Worm (Caenorhabditis elegans): ENCODE measurements around the gene oac-24.
A peak's percentile ranks its signal among the peaks of the same experiment; 100 is the strongest.

The oac-24 gene

DNA sequence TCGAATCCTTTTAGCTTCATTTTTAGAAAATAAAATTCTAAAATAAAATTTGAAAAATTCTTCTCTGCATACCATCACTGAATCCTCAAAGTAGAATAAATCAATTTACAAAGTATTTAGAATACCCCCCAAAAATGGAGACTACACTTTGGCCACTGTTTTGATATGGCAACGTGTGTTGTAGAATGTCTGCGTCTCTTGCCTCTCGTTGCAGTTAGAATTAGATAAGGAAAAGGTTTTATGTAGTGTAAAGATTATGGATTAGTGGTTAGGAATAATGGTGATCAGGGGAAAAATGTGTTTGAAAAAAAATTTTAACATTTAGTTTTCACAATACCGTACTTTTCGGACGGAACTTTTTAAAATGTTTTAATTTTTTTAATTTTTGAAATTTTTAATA, 9.4 kb downstream of the oac-24 start, which contains the start of gene prx-6:
Gene prx-6, minus strand, starts transcription at position 129 of the 400 bp plus-strand sequence.
- TF ChIP-seq nhr-85 (tag) = peak; percentile 31
- no peak for TF ChIP-seq ceh-82 (tag; optimal IDR thresholded peaks at IDR 0.05)
- TF ChIP-seq hlh-4 (tag; optimal IDR thresholded peaks at IDR 0.05) = no peak
- no peak for TF ChIP-seq nhr-237 (tag; optimal IDR thresholded peaks at IDR 0.05)
- no peak for TF ChIP-seq hlh-17 (GFP tag; optimal IDR thresholded peaks at IDR 0.05; ENCODE audit: borderline replicate concordance)
- peak; percentile 51 for TF ChIP-seq elt-2 (tag; optimal IDR thresholded peaks at IDR 0.05)
- peak; percentile 8 for TF ChIP-seq nhr-90 (tag; optimal IDR thresholded peaks at IDR 0.05; ENCODE audit: poor library complexity)
- TF ChIP-seq tlp-1 (tag; optimal IDR thresholded peaks at IDR 0.05) = no peak
- no peak for TF ChIP-seq rnt-1 (tag; optimal IDR thresholded peaks at IDR 0.05)
- TF ChIP-seq nhr-20 (tag; optimal IDR thresholded peaks at IDR 0.05) = peak; percentile 42
- no peak for TF ChIP-seq hpl-2 (GFP tag; optimal IDR thresholded peaks at IDR 0.05)
- TF ChIP-seq pax-3 (tag; optimal IDR thresholded peaks at IDR 0.05) = no peak
- TF ChIP-seq sox-4 (tag; optimal IDR thresholded peaks at IDR 0.05) = no peak
- TF ChIP-seq efl-3 (GFP tag; optimal IDR thresholded peaks at IDR 0.05) = no peak
- no peak for TF ChIP-seq ztf-4 (tag; optimal IDR thresholded peaks at IDR 0.05)
- TF ChIP-seq ces-1 (GFP tag; optimal IDR thresholded peaks at IDR 0.05) = no peak
- no peak for TF ChIP-seq blmp-1 (tag; optimal IDR thresholded peaks at IDR 0.05)
- TF ChIP-seq lin-39 (tag; optimal IDR thresholded peaks at IDR 0.05) = no peak
- TF ChIP-seq dsc-1 (tag; optimal IDR thresholded peaks at IDR 0.05) = no peak
- peak in 1 of 2 experiments; percentile 7 for TF ChIP-seq lin-35 (GFP tag; optimal IDR thresholded peaks at IDR 0.05)
- no peak for TF ChIP-seq nhr-77 (tag; optimal IDR thresholded peaks at IDR 0.05)
- no peak for TF ChIP-seq nhr-11 (tag; optimal IDR thresholded peaks at IDR 0.05)
- no peak for TF ChIP-seq efl-1 (optimal IDR thresholded peaks at IDR 0.05)
- peak in 1 of 2 experiments; percentile 66 for TF ChIP-seq efl-1 (GFP tag; optimal IDR thresholded peaks at IDR 0.05 in 1 of 2)
- no peak for TF ChIP-seq unc-130 (tag; optimal IDR thresholded peaks at IDR 0.05)
- TF ChIP-seq C04F5.9 (tag; optimal IDR thresholded peaks at IDR 0.05) = no peak
- TF ChIP-seq lin-14 (GFP tag; optimal IDR thresholded peaks at IDR 0.05) = no peak
- TF ChIP-seq tbx-2 (tag; optimal IDR thresholded peaks at IDR 0.05) = no peak
- no peak for TF ChIP-seq nhr-47 (tag; optimal IDR thresholded peaks at IDR 0.05)
- no peak for TF ChIP-seq fkh-8 (tag; optimal IDR thresholded peaks at IDR 0.05)
- TF ChIP-seq skn-1 (tag; optimal IDR thresholded peaks at IDR 0.05) = no peak
- TF ChIP-seq C16A3.4 (tag; optimal IDR thresholded peaks at IDR 0.05) = no peak
- no peak for TF ChIP-seq isw-1 (GFP tag; IDR thresholded peaks at IDR 0.05)

DNA sequence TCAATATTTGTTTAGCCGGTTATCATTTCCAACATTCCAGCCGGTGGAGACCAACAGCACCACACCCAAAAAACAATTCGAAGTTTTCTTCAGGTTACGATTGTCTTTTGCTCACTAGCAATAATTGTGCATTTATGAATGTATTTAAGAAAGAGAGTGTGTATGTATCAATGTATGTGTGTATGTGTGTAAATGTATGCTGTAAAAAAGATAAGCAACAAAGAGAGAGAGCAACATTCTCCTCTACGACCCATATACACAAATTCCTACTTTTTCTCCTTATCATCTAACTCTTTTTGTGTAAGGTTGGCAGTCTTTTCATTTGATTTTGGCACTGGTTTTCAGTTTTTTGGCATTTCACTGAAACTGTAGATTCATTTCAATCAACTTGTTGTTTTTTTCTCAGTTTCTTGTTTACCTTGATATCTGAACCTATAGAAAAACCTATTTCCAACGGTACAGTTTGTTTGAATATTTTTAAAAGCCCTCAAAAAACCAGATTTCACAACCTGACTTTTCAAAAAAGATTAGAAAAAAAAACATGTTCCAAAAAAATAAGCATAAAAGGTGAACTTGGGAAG, 10.4 kb downstream of the oac-24 start:
- TF ChIP-seq fos-1 (tag; optimal IDR thresholded peaks at IDR 0.05) (no peak), unc-98 (GFP tag; IDR thresholded peaks at IDR 0.05) (no peak), hpl-2 (GFP tag; optimal IDR thresholded peaks at IDR 0.05) (no peak), elt-2 (tag; optimal IDR thresholded peaks at IDR 0.05) (peak; percentile 54), unc-30 (tag; optimal IDR thresholded peaks at IDR 0.05) (no peak), efl-1 (optimal IDR thresholded peaks at IDR 0.05) (no peak), efl-1 (GFP tag; optimal IDR thresholded peaks at IDR 0.05 in 1 of 2) (peak in 1 of 2 experiments; percentile 27), lin-35 (GFP tag; optimal IDR thresholded peaks at IDR 0.05) (peak in 1 of 2 experiments; percentile 44)

DNA sequence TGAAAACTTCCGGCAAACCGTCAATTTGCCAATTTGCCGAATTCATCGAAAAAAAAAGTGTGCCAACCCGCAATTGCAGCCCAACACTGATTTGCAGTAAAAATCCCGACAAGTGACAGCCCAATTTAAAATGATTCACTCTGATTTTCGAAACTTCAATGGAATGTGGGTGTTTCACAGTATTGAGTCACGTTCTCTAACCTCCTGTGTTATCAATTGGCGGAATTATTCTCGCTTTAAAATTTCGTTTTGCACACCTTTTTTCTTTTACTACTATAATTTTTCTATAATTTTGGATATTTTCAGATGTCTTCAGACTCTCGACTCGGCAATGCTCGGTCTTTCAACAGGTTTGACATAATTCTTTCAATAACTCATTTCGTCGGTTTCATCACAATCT, 11.8 kb downstream of the oac-24 start, which contains the start of gene F39G3.5:
Gene F39G3.5, plus strand, starts transcription at position 301 of the 400 bp plus-strand sequence.
- TF ChIP-seq nhr-85 (tag) (no peak), sox-4 (tag; optimal IDR thresholded peaks at IDR 0.05) (no peak), elt-3 (tag; optimal IDR thresholded peaks at IDR 0.05) (no peak), C34B4.2 (tag; optimal IDR thresholded peaks at IDR 0.05) (no peak), snu-23 (GFP tag; optimal IDR thresholded peaks at IDR 0.05) (no peak), nhr-28 (tag; optimal IDR thresholded peaks at IDR 0.05) (no peak), aha-1 (tag; optimal IDR thresholded peaks at IDR 0.05) (no peak), unc-62 (GFP tag; optimal IDR thresholded peaks at IDR 0.05) (no peak), efl-3 (GFP tag; optimal IDR thresholded peaks at IDR 0.05) (no peak), lin-15B (tag; optimal IDR thresholded peaks at IDR 0.05) (no peak), lsy-2 (tag; optimal IDR thresholded peaks at IDR 0.05) (no peak), unc-30 (tag; optimal IDR thresholded peaks at IDR 0.05) (no peak), nhr-71 (tag; optimal IDR thresholded peaks at IDR 0.05) (no peak), fos-1 (tag; optimal IDR thresholded peaks at IDR 0.05) (no peak), swsn-7 (tag; optimal IDR thresholded peaks at IDR 0.05) (no peak), fkh-8 (tag; optimal IDR thresholded peaks at IDR 0.05) (no peak), nhr-77 (tag; optimal IDR thresholded peaks at IDR 0.05) (no peak), nhr-19 (GFP tag; conservative IDR thresholded peaks at IDR 0.05) (no peak)

Measured in whole organism, L1 larva.